Fruit fly (Drosophila melanogaster) whole organism, embryonic: ENCODE measurements around the gene slp1.

Experiments
- Aef1 ChIP-seq: fragments of 200-800 bp; sonication (Bioruptor generic); IDR thresholded peaks from 3 replicates; pipeline ENCODE4 v1.3.6; 2022; ENCODE audit warnings: missing biosample characterization, missing genetic modification characterization
- Asciz ChIP-seq: fragments of 200-800 bp; sonication (Bioruptor generic); optimal IDR thresholded peaks from 2 replicates; lab custom pipeline; 2017; ENCODE audit warnings: missing biosample characterization, mild to moderate bottlenecking, missing genetic modification characterization, missing genetic modification reagents
- B-H1 ChIP-seq: fragments of 200-800 bp; sonication (Bioruptor generic); IDR thresholded peaks from 3 replicates; pipeline ENCODE4 v1.3.6; 2022; ENCODE audit warnings: missing biosample characterization, missing genetic modification characterization
- CG1024 ChIP-seq: fragments of 200-800 bp; sonication (Bioruptor generic); IDR thresholded peaks from 2 replicates; pipeline ENCODE4 v1.3.6; 2022; ENCODE audit warnings: missing biosample characterization, missing genetic modification characterization
- CG10979 ChIP-seq: fragments of 200-800 bp; sonication (Bioruptor generic); optimal IDR thresholded peaks from 2 replicates; lab custom pipeline; 2018; ENCODE audit warnings: missing biosample characterization, mild to moderate bottlenecking, missing genetic modification characterization, moderate library complexity
- CG12769 ChIP-seq: fragments of 200-800 bp; sonication (Bioruptor generic); optimal IDR thresholded peaks from 2 replicates; lab custom pipeline; 2019; ENCODE audit warnings: missing biosample characterization, mild to moderate bottlenecking, missing genetic modification characterization, moderate library complexity
- CG13775 ChIP-seq: fragments of 200-800 bp; sonication (Bioruptor generic); optimal IDR thresholded peaks from 3 replicates; lab custom pipeline; 2017; ENCODE audit warnings: missing biosample characterization, mild to moderate bottlenecking, missing genetic modification characterization
- CG15601 ChIP-seq: fragments of 200-800 bp; sonication (Bioruptor generic); optimal IDR thresholded peaks from 3 replicates; lab custom pipeline; 2019; ENCODE audit warnings: missing biosample characterization, mild to moderate bottlenecking, missing genetic modification characterization, moderate library complexity
- CG18599 ChIP-seq: fragments of 200-800 bp; sonication (Bioruptor generic); optimal IDR thresholded peaks from 3 replicates; lab custom pipeline; 2017; ENCODE audit warnings: missing biosample characterization, missing genetic modification characterization, mild to moderate bottlenecking, moderate library complexity, missing genetic modification reagents
- CG18764 ChIP-seq: fragments of 200-800 bp; sonication (Bioruptor generic); optimal IDR thresholded peaks from 3 replicates; lab custom pipeline; 2016; ENCODE audit warnings: missing biosample characterization, missing genetic modification characterization
- CG2120 ChIP-seq: fragments of 200-800 bp; sonication (Bioruptor generic); optimal IDR thresholded peaks from 3 replicates; lab custom pipeline; 2016; ENCODE audit warnings: missing biosample characterization, missing genetic modification characterization
- CG30403 ChIP-seq: fragments of 200-800 bp; sonication (Bioruptor generic); optimal IDR thresholded peaks from 3 replicates; lab custom pipeline; 2016; ENCODE audit warnings: missing biosample characterization, missing genetic modification characterization
- CG3065 ChIP-seq: fragments of 200-800 bp; sonication (Bioruptor generic); optimal IDR thresholded peaks from 2 replicates; lab custom pipeline; 2016; ENCODE audit warnings: missing biosample characterization, missing genetic modification characterization
- CG33213 ChIP-seq: fragments of 200-800 bp; sonication (Bioruptor generic); optimal IDR thresholded peaks from 3 replicates; lab custom pipeline; 2016; ENCODE audit warnings: missing biosample characterization, missing genetic modification characterization
- CG4360 ChIP-seq: fragments of 200-800 bp; sonication (Bioruptor generic); IDR thresholded peaks from 2 replicates; pipeline ENCODE4 v1.3.6; 2022; ENCODE audit warnings: missing biosample characterization, missing genetic modification characterization
- CG4617 ChIP-seq: fragments of 200-800 bp; sonication (Bioruptor generic); optimal IDR thresholded peaks from 3 replicates; lab custom pipeline; 2016; ENCODE audit warnings: missing biosample characterization, missing genetic modification characterization, borderline replicate concordance
- CG6272 ChIP-seq: fragments of 200-800 bp; sonication (Bioruptor generic); IDR thresholded peaks from 2 replicates; pipeline ENCODE4 v1.3.6; 2022; ENCODE audit warnings: missing biosample characterization, missing genetic modification characterization
- CG7372 ChIP-seq: fragments of 200-800 bp; sonication (Bioruptor generic); IDR thresholded peaks from 2 replicates; pipeline ENCODE4 v1.3.6; 2022; ENCODE audit warnings: missing biosample characterization, missing genetic modification characterization
- CG9437 ChIP-seq: fragments of 200-800 bp; sonication (Bioruptor generic); optimal IDR thresholded peaks from 2 replicates; lab custom pipeline; 2018; ENCODE audit warnings: missing biosample characterization, mild to moderate bottlenecking, missing genetic modification characterization
- Chrac-16 ChIP-seq: fragments of 200-800 bp; sonication (Bioruptor generic); optimal IDR thresholded peaks from 3 replicates; lab custom pipeline; 2016; ENCODE audit warnings: missing biosample characterization, missing genetic modification characterization
- Dfd ChIP-seq, 2 experiments: fragments of >200 bp; optimal IDR thresholded peaks; 2 replicates each; lab custom pipeline; 2017; ENCODE audit warnings: missing biosample characterization in 2 of 2, missing genetic modification characterization in 2 of 2
- Dll ChIP-seq: fragments of 200-800 bp; sonication (Bioruptor generic); IDR thresholded peaks from 4 replicates; pipeline ENCODE4 v1.3.6; 2022; ENCODE audit warnings: missing biosample characterization, missing genetic modification characterization; ENCODE audit not compliant: partially characterized antibody
- E2f1 ChIP-seq: fragments of 200-800 bp; sonication (Bioruptor generic); IDR thresholded peaks from 2 replicates; pipeline ENCODE4 v1.3.6; 2022; ENCODE audit warnings: missing biosample characterization, missing genetic modification characterization
- E2f2 ChIP-seq: fragments of 200-800 bp; sonication (Bioruptor generic); IDR thresholded peaks from 2 replicates; pipeline ENCODE4 v1.3.6; 2022; ENCODE audit warnings: missing biosample characterization, missing genetic modification characterization
- Fer2 ChIP-seq: fragments of 200-800 bp; sonication (Bioruptor generic); optimal IDR thresholded peaks from 2 replicates; lab custom pipeline; 2018; ENCODE audit warnings: missing biosample characterization, mild to moderate bottlenecking, missing genetic modification characterization, moderate library complexity
- HHEX ChIP-seq: fragments of 200-800 bp; sonication (Bioruptor generic); optimal IDR thresholded peaks from 3 replicates; lab custom pipeline; 2017; ENCODE audit warnings: missing biosample characterization, mild to moderate bottlenecking, missing genetic modification characterization, missing genetic modification reagents
- Hmx ChIP-seq: fragments of 200-800 bp; sonication (Bioruptor generic); optimal IDR thresholded peaks from 2 replicates; lab custom pipeline; 2016; ENCODE audit warnings: missing biosample characterization, missing genetic modification characterization
- Hr3 ChIP-seq: fragments of 200-800 bp; sonication (Bioruptor generic); optimal IDR thresholded peaks from 3 replicates; lab custom pipeline; 2016; ENCODE audit warnings: missing biosample characterization, missing genetic modification characterization
- Kr ChIP-seq: fragments of 200-800 bp; sonication (Bioruptor generic); optimal IDR thresholded peaks from 2 replicates; lab custom pipeline; 2017; ENCODE audit warnings: missing biosample characterization, mild to moderate bottlenecking, missing genetic modification characterization
- Max ChIP-seq: fragments of 200-800 bp; sonication (Bioruptor generic); optimal IDR thresholded peaks from 2 replicates; lab custom pipeline; 2016; ENCODE audit warnings: missing biosample characterization, mild to moderate bottlenecking, missing genetic modification characterization
- NK7.1 ChIP-seq: fragments of 200-800 bp; sonication (Bioruptor generic); optimal IDR thresholded peaks from 3 replicates; lab custom pipeline; 2016; ENCODE audit warnings: missing biosample characterization, missing genetic modification characterization
- Sox102F ChIP-seq: fragments of 200-800 bp; sonication (Bioruptor generic); optimal IDR thresholded peaks from 2 replicates; lab custom pipeline; 2018; ENCODE audit warnings: missing biosample characterization, mild to moderate bottlenecking, missing genetic modification characterization, moderate library complexity
- TFAM ChIP-seq: fragments of 200-800 bp; sonication (Bioruptor generic); optimal IDR thresholded peaks from 2 replicates; lab custom pipeline; 2017; ENCODE audit warnings: missing biosample characterization, missing genetic modification characterization, inconsistent platforms
- Usf ChIP-seq: fragments of 200-800 bp; sonication (Bioruptor generic); optimal IDR thresholded peaks from 2 replicates; lab custom pipeline; 2017; ENCODE audit warnings: missing genotype, missing biosample characterization, missing genetic modification characterization
- cad ChIP-seq: fragments of >200 bp; optimal IDR thresholded peaks from 2 replicates; lab custom pipeline; 2017; ENCODE audit warnings: missing biosample characterization, missing genetic modification characterization
- crc ChIP-seq: fragments of 200-800 bp; sonication (Bioruptor generic); optimal IDR thresholded peaks from 2 replicates; lab custom pipeline; 2016; ENCODE audit warnings: missing biosample characterization, missing genetic modification characterization
- dati ChIP-seq: fragments of 200-800 bp; sonication (Bioruptor generic); IDR thresholded peaks from 2 replicates; pipeline ENCODE4 v1.3.6; 2022; ENCODE audit warnings: missing biosample characterization, missing genetic modification characterization
- dm ChIP-seq: fragments of 200-800 bp; sonication (Bioruptor generic); optimal IDR thresholded peaks from 3 replicates; lab custom pipeline; 2016; ENCODE audit warnings: missing biosample characterization, missing genetic modification characterization
- gfzf ChIP-seq: fragments of 200-800 bp; sonication (Bioruptor generic); optimal IDR thresholded peaks from 2 replicates; lab custom pipeline; 2016; ENCODE audit warnings: missing biosample characterization, mild to moderate bottlenecking, missing genetic modification characterization, moderate library complexity
- grau ChIP-seq: fragments of 200-800 bp; optimal IDR thresholded peaks from 3 replicates; lab custom pipeline; 2019; ENCODE audit warnings: missing biosample characterization, mild to moderate bottlenecking, missing genetic modification characterization, moderate library complexity
- ind ChIP-seq: fragments of 200-800 bp; sonication (Bioruptor generic); optimal IDR thresholded peaks from 3 replicates; lab custom pipeline; 2016; ENCODE audit warnings: missing biosample characterization, missing genetic modification characterization
- lola ChIP-seq, 3 experiments: fragments of >200 bp in 2 of 3; fragments of 200-800 bp in 1 of 3; sonication (Bioruptor generic) in 1 of 3; optimal IDR thresholded peaks; 2 replicates each; lab custom pipeline; 2017 to 2019; ENCODE audit warnings: missing biosample characterization in 3 of 3, missing genetic modification characterization in 3 of 3, mild to moderate bottlenecking in 1 of 3, moderate library complexity in 1 of 3
- lov ChIP-seq, 2 experiments: fragments of 200-800 bp in 1 of 2; fragments of >200 bp in 1 of 2; sonication (Bioruptor generic) in 1 of 2; IDR thresholded peaks in 1 of 2; optimal IDR thresholded peaks in 1 of 2; 2 replicates in 1 of 2; 3 replicates in 1 of 2; pipeline versions ENCODE4 v1.3.6 to Lab custom; 2017 to 2022; ENCODE audit warnings: missing biosample characterization in 1 of 2, missing genetic modification characterization in 1 of 2
- nmo ChIP-seq: fragments of 200-800 bp; sonication (Bioruptor generic); optimal IDR thresholded peaks from 2 replicates; lab custom pipeline; 2018; ENCODE audit warnings: missing biosample characterization, mild to moderate bottlenecking, missing genetic modification characterization, moderate library complexity
- phol ChIP-seq: fragments of 200-800 bp; sonication (Bioruptor generic); optimal IDR thresholded peaks from 3 replicates; lab custom pipeline; 2018; ENCODE audit warnings: missing biosample characterization, mild to moderate bottlenecking, missing genetic modification characterization, moderate library complexity
- prd ChIP-seq, 3 experiments: fragments of >200 bp in 2 of 3; fragments of 200-800 bp in 1 of 3; sonication (Bioruptor generic) in 1 of 3; optimal IDR thresholded peaks in 2 of 3; IDR thresholded peaks in 1 of 3; 2 replicates in 2 of 3; 3 replicates in 1 of 3; pipeline versions ENCODE4 v1.3.6 to Lab custom; 2017 to 2022; ENCODE audit warnings: missing biosample characterization in 1 of 3, missing genetic modification characterization in 1 of 3
- sens ChIP-seq: fragments of 200-800 bp; sonication (Bioruptor generic); peaks from one replicate; lab custom pipeline; 2016; ENCODE audit warnings: missing biosample characterization, missing genetic modification characterization
- vnd ChIP-seq: fragments of 200-800 bp; sonication (Bioruptor generic); IDR thresholded peaks from 3 replicates; pipeline ENCODE4 v1.3.6; 2022; ENCODE audit warnings: missing biosample characterization, missing genetic modification characterization; ENCODE audit not compliant: partially characterized antibody
- zfh1 ChIP-seq: fragments of 200-800 bp; sonication (Bioruptor generic); IDR thresholded peaks from 3 replicates; pipeline ENCODE4 v1.3.6; 2022; ENCODE audit warnings: missing biosample characterization, missing genetic modification characterization

slp1 gene

dm6 chr2L:3786246-3786645 is 39.2 kb upstream of the slp1 start (continued):
- TF ChIP-seq dm (GFP tag; lab: Kevin White, UChicago): peak; percentile 52
- peak; percentile 48 for TF ChIP-seq CG12769 (tag; lab: Kevin White, UChicago)
- TF ChIP-seq B-H1 (GFP tag; lab: Robert Waterston, UW): peak; percentile 67; the same call in 2 of the 3 replicates
- TF ChIP-seq Hr3 (GFP tag; lab: Kevin White, UChicago): peak; percentile 80
- TF ChIP-seq CG2120 (GFP tag; lab: Kevin White, UChicago): peak; percentile 70
- peak; percentile 49; the same call in 1 of the 2 replicates for TF ChIP-seq CG7372 (GFP tag; lab: Robert Waterston, UW)
- TF ChIP-seq prd (optimal IDR thresholded peaks at IDR 0.05; lab: Kevin White, UChicago): no peak
- peak; percentile 86 for TF ChIP-seq prd (GFP tag; IDR thresholded peaks at IDR 0.05; lab: Robert Waterston, UW)
- no peak for TF ChIP-seq Max (GFP tag; lab: Kevin White, UChicago)
- TF ChIP-seq phol (tag; lab: Kevin White, UChicago): peak; percentile 44
- TF ChIP-seq E2f1 (GFP tag; lab: Robert Waterston, UW): peak; percentile 79
- TF ChIP-seq lov (optimal IDR thresholded peaks at IDR 0.05; lab: Kevin White, UChicago): no peak
- TF ChIP-seq lov (GFP tag; IDR thresholded peaks at IDR 0.05; lab: Robert Waterston, UW): peak; percentile 70; the same call in 1 of the 3 replicates
- TF ChIP-seq CG1024: peak; percentile 83
- TF ChIP-seq Kr: peak; percentile 55
- peak in 1 of 3 experiments; percentile 33 for TF ChIP-seq lola (GFP tag; optimal IDR thresholded peaks at IDR 0.05; lab: Kevin White, UChicago)
- peak; percentile 67 for TF ChIP-seq grau (tag; lab: Kevin White, UChicago)
- TF ChIP-seq nmo (GFP tag; lab: Kevin White, UChicago): peak; percentile 61
- peak; percentile 75 for TF ChIP-seq sens (GFP tag; lab: Kevin White, UChicago)
- TF ChIP-seq CG6272: peak; percentile 52
- peak; percentile 60 for TF ChIP-seq CG15601 (tag; lab: Kevin White, UChicago)
- peak; percentile 92 for TF ChIP-seq Chrac-16 (GFP tag; lab: Kevin White, UChicago)
- TF ChIP-seq cad (GFP tag; lab: Kevin White, UChicago): no peak
- TF ChIP-seq vnd (GFP tag; lab: Robert Waterston, UW): no peak
- TF ChIP-seq CG13775 (GFP tag; lab: Kevin White, UChicago): peak; percentile 23
- TF ChIP-seq CG4617 (GFP tag; lab: Kevin White, UChicago): peak; percentile 69
- TF ChIP-seq dati (GFP tag; lab: Robert Waterston, UW): 0 out of 2 replicates have a peak, but pooled peaks have one; percentile 11
- peak; percentile 37 for TF ChIP-seq CG9437 (GFP tag; lab: Kevin White, UChicago)
- peak; percentile 46; the same call in 1 of the 2 replicates for TF ChIP-seq CG4360 (GFP tag; lab: Robert Waterston, UW)
- peak; percentile 6 for TF ChIP-seq Fer2 (tag; lab: Kevin White, UChicago)
- peak; percentile 53 for TF ChIP-seq HHEX
- peak; percentile 76 for TF ChIP-seq Aef1
- peak; percentile 50 for TF ChIP-seq Usf (GFP tag; lab: Kevin White, UChicago)
- TF ChIP-seq Asciz (GFP tag; lab: Kevin White, UChicago): no peak
- TF ChIP-seq Sox102F (GFP tag; lab: Kevin White, UChicago): peak; percentile 85
- TF ChIP-seq gfzf: no peak
- TF ChIP-seq CG18599 (GFP tag; lab: Kevin White, UChicago): peak; percentile 29
- peak; percentile 51 for TF ChIP-seq CG18764 (GFP tag; lab: Kevin White, UChicago)
- peak; percentile 61 for TF ChIP-seq CG33213 (GFP tag; lab: Kevin White, UChicago)
- TF ChIP-seq TFAM (GFP tag; lab: Kevin White, UChicago): no peak
- TF ChIP-seq crc (GFP tag; lab: Kevin White, UChicago): no peak
- TF ChIP-seq NK7.1 (GFP tag; lab: Kevin White, UChicago): peak; percentile 10
- peak; percentile 40 for TF ChIP-seq CG10979 (tag; lab: Kevin White, UChicago)
- peak; percentile 95 for TF ChIP-seq zfh1 (GFP tag; lab: Robert Waterston, UW)
- no peak for TF ChIP-seq Dfd (GFP tag; optimal IDR thresholded peaks at IDR 0.05; lab: Kevin White, UChicago)
- no peak for TF ChIP-seq Hmx (GFP tag; lab: Kevin White, UChicago)
- TF ChIP-seq CG30403: peak; percentile 82
- TF ChIP-seq ind (GFP tag; lab: Kevin White, UChicago): peak; percentile 55
- peak; percentile 8 for TF ChIP-seq CG3065 (GFP tag; lab: Kevin White, UChicago)
- TF ChIP-seq Dll: no peak
- TF ChIP-seq E2f2 (GFP tag; lab: Robert Waterston, UW): peak; percentile 93
